Fruit fly (Drosophila melanogaster) Kc167 (cell line): ENCODE results near the gene Mms19.

Experiments used
- psq ChIP-seq: fragments of >200 bp; optimal IDR thresholded peaks from 2 replicates; lab custom pipeline; 2017; ENCODE audit warnings: missing external identifiers
- ttk ChIP-seq: sonication (Bioruptor generic); optimal IDR thresholded peaks from 2 replicates; lab custom pipeline; 2017; ENCODE audit warnings: missing external identifiers

dm6 chr3R:5232197-5232607 is at the start of gene Mms19, which contains the start of gene Kat60:
- TF ChIP-seq psq (no peak), ttk (no peak)
